Worm (Caenorhabditis elegans) whole organism, midembryonic: ENCODE data around the gene F47B10.6.

Experiments used
- T22C8.4 ChIP-seq: fragments of 200-800 bp; sonication (Bioruptor generic); IDR thresholded peaks from 2 replicates; pipeline ENCODE4 v1.3.6; 2022; ENCODE audit warnings: missing genetic modification characterization, missing compliant biosample characterization
- cog-1 ChIP-seq: sonication (generic microtip); optimal IDR thresholded peaks from 2 replicates; lab custom pipeline; 2016; ENCODE audit warnings: missing genetic modification characterization, missing compliant biosample characterization
- flt-1 ChIP-seq: fragments of 200-800 bp; sonication (Bioruptor generic); IDR thresholded peaks from 2 replicates; pipeline ENCODE4 v1.3.6; 2022; ENCODE audit warnings: missing genetic modification characterization, missing compliant biosample characterization
- klf-2 ChIP-seq: fragments of 200-800 bp; sonication (Bioruptor generic); conservative IDR thresholded peaks from 2 replicates; pipeline ENCODE4 v1.3.6; 2022; ENCODE audit warnings: missing genetic modification reagents, missing genetic modification characterization, missing compliant biosample characterization
- med-1 ChIP-seq: sonication (generic microtip); optimal IDR thresholded peaks from 2 replicates; lab custom pipeline; 2017; ENCODE audit warnings: missing genetic modification characterization, mild to moderate bottlenecking, missing compliant biosample characterization, antibody characterized with exemption, missing genetic modification reagents; ENCODE audit not compliant: insufficient read depth
- ref-1 ChIP-seq: fragments of 200-800 bp; sonication (Bioruptor generic); conservative IDR thresholded peaks from 2 replicates; pipeline ENCODE4 v1.3.6; 2022; ENCODE audit warnings: missing genetic modification reagents, missing genetic modification characterization, missing compliant biosample characterization
- tab-1 ChIP-seq: fragments of 200-800 bp; sonication (Bioruptor generic); IDR thresholded peaks from 2 replicates; pipeline ENCODE4 v1.3.6; 2022; ENCODE audit warnings: missing genetic modification characterization, missing compliant biosample characterization
- ztf-23 ChIP-seq: fragments of 200-800 bp; sonication (Bioruptor generic); IDR thresholded peaks from 2 replicates; pipeline ENCODE4 v1.3.6; 2022; ENCODE audit warnings: missing genetic modification reagents, missing genetic modification characterization, missing compliant biosample characterization
- ztf-29 ChIP-seq: fragments of 200-800 bp; sonication (Bioruptor generic); IDR thresholded peaks from 2 replicates; pipeline ENCODE4 v1.3.6; 2022; ENCODE audit warnings: missing genetic modification reagents, missing genetic modification characterization, missing compliant biosample characterization

The F47B10.6 gene

ce11 chrX:10859622-10860021 lies 28.7 kb upstream of the F47B10.6 start:
- TF ChIP-seq cog-1 (tag; lab: Kevin White, UChicago) = no peak
- no peak for TF ChIP-seq ztf-23 (GFP tag; lab: Robert Waterston, UW)
- TF ChIP-seq T22C8.4 = no peak
- TF ChIP-seq med-1 (GFP tag; lab: Kevin White, UChicago) = no peak
- no peak for TF ChIP-seq ztf-29 (GFP tag; lab: Robert Waterston, UW)
- no peak for TF ChIP-seq klf-2 (GFP tag; lab: Robert Waterston, UW)
- TF ChIP-seq flt-1 (GFP tag; lab: Robert Waterston, UW) = no peak
- no peak for TF ChIP-seq ref-1 (GFP tag; lab: Robert Waterston, UW)
- TF ChIP-seq tab-1 (GFP tag; lab: Robert Waterston, UW) = no peak

- TF ChIP-seq tab-1 (GFP tag; lab: Robert Waterston, UW) (no peak), flt-1 (GFP tag; lab: Robert Waterston, UW) (no peak), cog-1 (tag; lab: Kevin White, UChicago) (no peak), ref-1 (GFP tag; lab: Robert Waterston, UW) (no peak)
Observed at ce11 chrX:10861673-10862072, 26.6 kb upstream of the F47B10.6 start.

ce11 chrX:10862582-10862981 lies 25.7 kb upstream of the F47B10.6 start:
- TF ChIP-seq ztf-29 (GFP tag; lab: Robert Waterston, UW) = no peak
- TF ChIP-seq ztf-23 (GFP tag; lab: Robert Waterston, UW) = no peak
- no peak for TF ChIP-seq ref-1 (GFP tag; lab: Robert Waterston, UW)
- no peak for TF ChIP-seq T22C8.4
- TF ChIP-seq cog-1 (tag; lab: Kevin White, UChicago) = no peak
- no peak for TF ChIP-seq tab-1 (GFP tag; lab: Robert Waterston, UW)
- TF ChIP-seq klf-2 (GFP tag; lab: Robert Waterston, UW) = no peak
- no peak for TF ChIP-seq med-1 (GFP tag; lab: Kevin White, UChicago)
- no peak for TF ChIP-seq flt-1 (GFP tag; lab: Robert Waterston, UW)

- TF ChIP-seq klf-2 (GFP tag; lab: Robert Waterston, UW) (no peak), ztf-23 (GFP tag; lab: Robert Waterston, UW) (no peak), tab-1 (GFP tag; lab: Robert Waterston, UW) (no peak), med-1 (GFP tag; lab: Kevin White, UChicago) (no peak), ztf-29 (GFP tag; lab: Robert Waterston, UW) (no peak), ref-1 (GFP tag; lab: Robert Waterston, UW) (no peak)
Observed at ce11 chrX:10864322-10864721, 24.0 kb upstream of the F47B10.6 start, which contains the start of gene pgp-8. Gene pgp-8 (minus strand): TSS chrX:10864422.

DNA sequence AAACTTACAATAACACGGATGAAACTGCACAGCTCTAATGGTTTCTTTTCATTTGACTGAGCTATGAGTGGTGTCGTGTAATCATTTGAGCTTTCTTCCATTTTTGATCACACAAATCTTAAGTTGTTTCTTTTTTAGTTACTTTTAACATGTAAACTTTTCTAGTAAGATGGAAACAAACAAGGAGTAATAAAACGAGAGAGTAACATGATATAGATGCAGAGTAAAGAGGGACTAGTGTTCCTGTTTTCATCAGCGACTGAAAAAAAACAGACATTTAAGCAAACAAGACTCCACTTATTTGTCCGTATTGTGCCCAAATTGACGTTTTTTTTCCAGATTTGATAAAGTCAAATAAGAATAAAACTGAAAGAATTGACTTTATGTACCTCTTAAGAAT lies 18.2 kb upstream of the F47B10.6 start, which contains the start of gene pgp-7:
Gene pgp-7 (minus strand): TSS at position 101 of the 400 bp plus-strand sequence.
- TF ChIP-seq ztf-29 (GFP tag; lab: Robert Waterston, UW) (no peak), med-1 (GFP tag; lab: Kevin White, UChicago) (no peak), klf-2 (GFP tag; lab: Robert Waterston, UW) (no peak)

ce11 chrX:10877138-10877743 lies 11.1 kb upstream of the F47B10.6 start, which contains the start of gene pgp-6:
Gene pgp-6 (minus strand): TSS chrX:10877425.
- TF ChIP-seq ztf-29 (GFP tag; lab: Robert Waterston, UW) = no peak
- no peak for TF ChIP-seq klf-2 (GFP tag; lab: Robert Waterston, UW)
- no peak for TF ChIP-seq flt-1 (GFP tag; lab: Robert Waterston, UW)
- no peak for TF ChIP-seq ref-1 (GFP tag; lab: Robert Waterston, UW)
- TF ChIP-seq T22C8.4 = no peak

DNA sequence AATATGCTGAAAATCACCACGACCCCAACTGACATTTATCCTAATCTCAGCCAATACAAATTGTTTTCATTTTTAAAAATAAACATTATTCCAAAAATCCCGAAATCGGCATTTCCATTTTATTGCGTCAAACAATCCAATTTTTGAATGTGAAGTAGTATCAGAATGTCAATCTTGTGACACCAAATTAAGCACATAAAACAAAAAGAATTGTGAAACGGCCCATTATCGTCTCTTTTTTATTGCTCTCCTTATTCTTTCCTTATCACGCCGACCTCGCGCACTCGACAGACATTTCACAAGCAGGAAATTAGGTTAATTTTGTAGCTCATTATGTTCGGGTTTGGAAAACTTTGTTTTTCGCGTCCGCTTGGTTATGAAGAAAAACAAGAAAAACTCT lies 7.8 kb upstream of the F47B10.6 start, which contains the start of gene T21E8.4:
Gene T21E8.4 (plus strand): TSS at position 301 of the 400 bp plus-strand sequence.
- TF ChIP-seq med-1 (GFP tag; lab: Kevin White, UChicago) (no peak), ref-1 (GFP tag; lab: Robert Waterston, UW) (no peak), flt-1 (GFP tag; lab: Robert Waterston, UW) (no peak), cog-1 (tag; lab: Kevin White, UChicago) (no peak), ztf-29 (GFP tag; lab: Robert Waterston, UW) (no peak), T22C8.4 (no peak), tab-1 (GFP tag; lab: Robert Waterston, UW) (no peak)

DNA sequence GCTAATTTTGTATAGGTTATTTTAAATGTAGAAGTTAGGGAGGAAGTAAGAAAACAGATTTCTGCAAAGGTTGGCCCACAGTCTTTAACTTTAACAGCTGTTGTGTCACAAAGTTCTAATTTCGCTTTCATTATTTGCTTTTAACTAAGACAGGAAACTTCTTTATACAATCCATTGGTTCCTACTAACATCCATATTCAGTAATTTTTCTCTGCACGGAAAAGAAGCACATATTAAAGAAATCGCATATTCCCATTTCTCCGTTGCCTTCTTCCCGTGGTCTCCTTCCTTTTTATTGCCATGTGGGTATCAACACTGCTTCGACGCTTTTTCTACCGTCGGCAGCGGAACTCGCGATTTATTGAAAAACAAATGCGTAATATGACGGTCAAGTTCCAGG lies 6.3 kb upstream of the F47B10.6 start, which contains the start of gene T21E8.6:
Gene T21E8.6 (plus strand): TSS at position 301 of the 400 bp plus-strand sequence.
- no peak for TF ChIP-seq med-1 (GFP tag; lab: Kevin White, UChicago)
- no peak for TF ChIP-seq klf-2 (GFP tag; lab: Robert Waterston, UW)
- TF ChIP-seq flt-1 (GFP tag; lab: Robert Waterston, UW) = no peak
- TF ChIP-seq ref-1 (GFP tag; lab: Robert Waterston, UW) = no peak
- TF ChIP-seq ztf-29 (GFP tag; lab: Robert Waterston, UW) = no peak
- TF ChIP-seq ztf-23 (GFP tag; lab: Robert Waterston, UW) = no peak
- no peak for TF ChIP-seq T22C8.4
- TF ChIP-seq cog-1 (tag; lab: Kevin White, UChicago) = no peak
- no peak for TF ChIP-seq tab-1 (GFP tag; lab: Robert Waterston, UW)

DNA sequence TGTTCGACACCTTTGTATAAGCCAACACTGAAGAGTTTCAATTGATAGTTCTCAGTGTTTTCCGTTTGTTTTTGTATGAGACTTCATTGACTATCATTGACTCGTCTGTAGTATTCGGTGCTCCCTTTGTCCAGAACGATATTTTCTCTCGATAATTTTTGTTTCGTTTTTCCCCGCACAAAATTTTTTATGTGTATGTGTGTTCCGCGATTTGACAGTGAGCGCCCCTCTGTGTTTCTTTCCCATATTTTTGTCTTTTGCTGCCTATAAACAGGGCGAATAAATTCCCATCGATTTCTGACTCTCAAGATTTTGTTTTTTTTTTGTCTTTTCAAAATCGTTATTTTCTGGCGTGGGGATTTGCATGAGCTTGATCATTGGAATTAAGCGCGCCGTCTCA lies 5.1 kb upstream of the F47B10.6 start, which contains the start of gene T21E8.7:
Gene T21E8.7 (plus strand): TSS at position 301 of the 400 bp plus-strand sequence.
- TF ChIP-seq flt-1 (GFP tag; lab: Robert Waterston, UW) (no peak), tab-1 (GFP tag; lab: Robert Waterston, UW) (no peak), cog-1 (tag; lab: Kevin White, UChicago) (no peak), ztf-23 (GFP tag; lab: Robert Waterston, UW) (no peak), ztf-29 (GFP tag; lab: Robert Waterston, UW) (no peak), ref-1 (GFP tag; lab: Robert Waterston, UW) (no peak), med-1 (GFP tag; lab: Kevin White, UChicago) (no peak), klf-2 (GFP tag; lab: Robert Waterston, UW) (no peak), T22C8.4 (no peak)
